Worm (Caenorhabditis elegans) whole organism, mixed stage, embryonic: ENCODE data around the gene W04H10.1.

Experiments used
- flh-1 ChIP-seq: fragments of 200-800 bp; sonication (Bioruptor generic); optimal IDR thresholded peaks from 2 replicates; lab custom pipeline; 2018; ENCODE audit warnings: mild to moderate bottlenecking, missing genetic modification characterization, moderate library complexity, missing compliant biosample characterization
- mab-5 ChIP-seq: fragments of 150-350 bp; optimal IDR thresholded peaks from 2 replicates; lab custom pipeline; 2014; ENCODE audit warnings: missing biosample characterization, missing genetic modification characterization
- mls-2 ChIP-seq: sonication (generic microtip); optimal IDR thresholded peaks from 2 replicates; lab custom pipeline; 2016; ENCODE audit warnings: mild to moderate bottlenecking, missing genetic modification characterization, moderate library complexity, missing compliant biosample characterization
- pha-4 ChIP-seq: fragments of 150-350 bp; optimal IDR thresholded peaks from 2 replicates; lab custom pipeline; 2018; ENCODE audit warnings: missing biosample characterization, missing genetic modification reagents, missing genetic modification characterization
- sem-2 ChIP-seq: fragments of 200-800 bp; sonication (Bioruptor generic); optimal IDR thresholded peaks from 2 replicates; lab custom pipeline; 2018; ENCODE audit warnings: mild to moderate bottlenecking, missing genetic modification characterization, missing compliant biosample characterization
- unc-62 ChIP-seq: fragments of 150-350 bp; optimal IDR thresholded peaks from 2 replicates; lab custom pipeline; 2014; ENCODE audit warnings: missing biosample characterization, missing genetic modification reagents, missing genetic modification characterization

ce11 chrII:574064-574463 lies 34.8 kb upstream of the W04H10.1 start:
- no peak for TF ChIP-seq flh-1 (GFP tag; lab: Kevin White, UChicago)
- no peak for TF ChIP-seq pha-4 (tag; lab: Kevin White, UChicago)
- TF ChIP-seq mab-5 (tag; lab: Kevin White, UChicago): no peak
- TF ChIP-seq sem-2 (GFP tag; lab: Kevin White, UChicago): no peak
- no peak for TF ChIP-seq unc-62 (GFP tag; lab: Kevin White, UChicago)
- TF ChIP-seq mls-2 (tag; lab: Kevin White, UChicago): no peak
